Fruit fly (Drosophila melanogaster) whole organism, wandering third instar larva: ENCODE results near the gene Crg-1.

Experiments used
- Dfd ChIP-seq: fragments of >200 bp; optimal IDR thresholded peaks from 2 replicates; lab custom pipeline; 2017; ENCODE audit warnings: missing biosample characterization, missing genetic modification characterization
- Dif ChIP-seq: fragments of 200-275, 200-300 bp; sonication (Bioruptor generic); optimal IDR thresholded peaks from 2 replicates; lab custom pipeline; 2018; ENCODE audit warnings: missing biosample characterization, missing genetic modification characterization; ENCODE audit not compliant: partially characterized antibody
- Mio ChIP-seq: sonication (Bioruptor generic); optimal IDR thresholded peaks from 2 replicates; lab custom pipeline; 2016; ENCODE audit warnings: missing biosample characterization, missing genetic modification characterization
- Myc ChIP-seq: fragments of >200 bp; optimal IDR thresholded peaks from 2 replicates; lab custom pipeline; 2017
- jim ChIP-seq: fragments of 175-275, 200-325 bp; sonication (Bioruptor generic); optimal IDR thresholded peaks from 2 replicates; lab custom pipeline; 2016; ENCODE audit warnings: missing biosample characterization, mild to moderate bottlenecking, missing genetic modification characterization
- pan ChIP-seq: fragments of >200 bp; optimal IDR thresholded peaks from 2 replicates; lab custom pipeline; 2017

dm6 chrX:3819470-3819869 lies 26.4 kb downstream of the Crg-1 start:
- no peak for TF ChIP-seq pan
- no peak for TF ChIP-seq jim (GFP tag; lab: Kevin White, UChicago)
- TF ChIP-seq Dif (GFP tag; lab: Kevin White, UChicago): no peak
- TF ChIP-seq Mio (GFP tag; lab: Kevin White, UChicago): no peak
- TF ChIP-seq Myc (lab: Kevin White, UChicago): no peak
- no peak for TF ChIP-seq Dfd
